Worm (Caenorhabditis elegans) whole organism, late embryonic: ENCODE measurements around the gene H03A11.2.

ENCODE experiments used
- C08G9.2 ChIP-seq: sonication (generic microtip); optimal IDR thresholded peaks from 2 replicates; lab custom pipeline; 2016; ENCODE audit warnings: mild to moderate bottlenecking, missing genetic modification characterization, moderate library complexity, missing compliant biosample characterization
- C38D4.7 ChIP-seq: fragments of 200-800 bp; sonication (Bioruptor generic); optimal IDR thresholded peaks from 2 replicates; lab custom pipeline; 2018; ENCODE audit warnings: mild to moderate bottlenecking, missing genetic modification characterization, moderate library complexity, missing compliant biosample characterization
- F13H6.1 ChIP-seq: sonication (generic microtip); optimal IDR thresholded peaks from 2 replicates; lab custom pipeline; 2016; ENCODE audit warnings: missing genetic modification characterization, missing compliant biosample characterization
- K02D7.2 ChIP-seq: sonication (generic microtip); optimal IDR thresholded peaks from 2 replicates; lab custom pipeline; 2017; ENCODE audit warnings: mild to moderate bottlenecking, missing genetic modification characterization, missing compliant biosample characterization
- K09A11.1 ChIP-seq: sonication (generic microtip); optimal IDR thresholded peaks from 2 replicates; lab custom pipeline; 2017; ENCODE audit warnings: antibody characterized with exemption, mild to moderate bottlenecking, missing genetic modification characterization, missing compliant biosample characterization; ENCODE audit not compliant: insufficient read depth
- T23F11.4 ChIP-seq: fragments of 200-800 bp; sonication (Bioruptor generic); optimal IDR thresholded peaks from 2 replicates; lab custom pipeline; 2018; ENCODE audit warnings: mild to moderate bottlenecking, missing genetic modification characterization, missing compliant biosample characterization
- Y22D7AL.16 ChIP-seq: sonication (generic microtip); optimal IDR thresholded peaks from 2 replicates; lab custom pipeline; 2016; ENCODE audit warnings: missing genetic modification characterization, missing compliant biosample characterization
- ama-1 ChIP-seq: fragments of 150-350 bp; optimal IDR thresholded peaks from 2 replicates; lab custom pipeline; 2014
- ceh-14 ChIP-seq: sonication (generic microtip); optimal IDR thresholded peaks from 2 replicates; lab custom pipeline; 2016; ENCODE audit warnings: missing genotype, missing genetic modification characterization, missing compliant biosample characterization
- ceh-18 ChIP-seq: sonication (generic microtip); optimal IDR thresholded peaks from 2 replicates; lab custom pipeline; 2016; ENCODE audit warnings: missing genetic modification characterization, missing compliant biosample characterization
- ceh-19 ChIP-seq: fragments of 200-800 bp; sonication (Bioruptor generic); optimal IDR thresholded peaks from 2 replicates; lab custom pipeline; 2018; ENCODE audit warnings: mild to moderate bottlenecking, missing genetic modification characterization, missing compliant biosample characterization
- ceh-2 ChIP-seq: sonication (generic microtip); optimal IDR thresholded peaks from 2 replicates; lab custom pipeline; 2016; ENCODE audit warnings: missing genotype, missing genetic modification characterization, missing compliant biosample characterization
- ceh-30 ChIP-seq: fragments of 150-350 bp; optimal IDR thresholded peaks from 2 replicates; lab custom pipeline; 2014; ENCODE audit warnings: missing biosample characterization, missing genetic modification characterization
- ceh-31 ChIP-seq: sonication (generic microtip); optimal IDR thresholded peaks from 2 replicates; lab custom pipeline; 2016; ENCODE audit warnings: missing genetic modification characterization, missing compliant biosample characterization
- ceh-45 ChIP-seq: fragments of 200-800 bp; sonication (Bioruptor generic); IDR thresholded peaks from 2 replicates; pipeline ENCODE4 v1.3.6; 2022; ENCODE audit warnings: missing genetic modification reagents, missing genetic modification characterization, missing compliant biosample characterization
- ceh-48 ChIP-seq: sonication (generic microtip); optimal IDR thresholded peaks from 2 replicates; lab custom pipeline; 2016; ENCODE audit warnings: missing genetic modification characterization, inconsistent platforms, missing compliant biosample characterization
- ceh-6 ChIP-seq: fragments of 200-800 bp; sonication (Bioruptor generic); optimal IDR thresholded peaks from 2 replicates; lab custom pipeline; 2018; ENCODE audit warnings: mild to moderate bottlenecking, missing genetic modification characterization, missing compliant biosample characterization
- dmd-4 ChIP-seq: sonication (generic microtip); optimal IDR thresholded peaks from 2 replicates; lab custom pipeline; 2016; ENCODE audit warnings: borderline replicate concordance, missing genetic modification characterization, missing compliant biosample characterization
- dve-1 ChIP-seq: sonication (generic microtip); optimal IDR thresholded peaks from 2 replicates; lab custom pipeline; 2017; ENCODE audit warnings: antibody characterized with exemption, mild to moderate bottlenecking, missing genetic modification characterization, missing compliant biosample characterization
- elt-2 ChIP-seq: sonication (generic microtip); optimal IDR thresholded peaks from 2 replicates; lab custom pipeline; 2016; ENCODE audit warnings: missing genetic modification reagents, missing genetic modification characterization, missing compliant biosample characterization
- elt-4 ChIP-seq: sonication (generic microtip); optimal IDR thresholded peaks from 2 replicates; lab custom pipeline; 2016; ENCODE audit warnings: missing genetic modification characterization, missing compliant biosample characterization
- fax-1 ChIP-seq: sonication (generic microtip); optimal IDR thresholded peaks from 2 replicates; lab custom pipeline; 2016; ENCODE audit warnings: missing genotype, missing genetic modification characterization, missing compliant biosample characterization
- gmeb-2 ChIP-seq: sonication (generic microtip); optimal IDR thresholded peaks from 2 replicates; lab custom pipeline; 2016; ENCODE audit warnings: missing genetic modification characterization, inconsistent platforms, missing compliant biosample characterization
- hlh-13 ChIP-seq: fragments of 200-800 bp; sonication (Bioruptor generic); optimal IDR thresholded peaks from 2 replicates; lab custom pipeline; 2018; ENCODE audit warnings: mild to moderate bottlenecking, missing genetic modification characterization, missing compliant biosample characterization
- hlh-30 ChIP-seq: sonication (generic microtip); optimal IDR thresholded peaks from 2 replicates; lab custom pipeline; 2017; ENCODE audit warnings: antibody characterized with exemption, missing genetic modification characterization, missing compliant biosample characterization; ENCODE audit not compliant: insufficient read depth
- hlh-8 ChIP-seq: sonication (generic microtip); optimal IDR thresholded peaks from 2 replicates; lab custom pipeline; 2016; ENCODE audit warnings: missing genotype, missing genetic modification characterization, missing compliant biosample characterization
- lim-6 ChIP-seq: sonication (generic microtip); optimal IDR thresholded peaks from 2 replicates; lab custom pipeline; 2016; ENCODE audit warnings: missing genetic modification characterization, missing compliant biosample characterization
- lin-11 ChIP-seq: fragments of 200-800 bp; sonication (Bioruptor generic); optimal IDR thresholded peaks from 2 replicates; lab custom pipeline; 2018; ENCODE audit warnings: mild to moderate bottlenecking, missing genetic modification characterization, missing compliant biosample characterization
- mec-3 ChIP-seq: sonication (generic microtip); optimal IDR thresholded peaks from 2 replicates; lab custom pipeline; 2016; ENCODE audit warnings: borderline replicate concordance, missing genetic modification characterization, missing compliant biosample characterization
- nfya-1 ChIP-seq: sonication (generic microtip); optimal IDR thresholded peaks from 2 replicates; lab custom pipeline; 2017; ENCODE audit warnings: missing genetic modification characterization, mild to moderate bottlenecking, missing compliant biosample characterization, antibody characterized with exemption, moderate library complexity
- nhr-232 ChIP-seq: sonication (generic microtip); optimal IDR thresholded peaks from 2 replicates; lab custom pipeline; 2016; ENCODE audit warnings: missing genetic modification characterization, missing compliant biosample characterization
- odd-2 ChIP-seq: sonication (generic microtip); optimal IDR thresholded peaks from 2 replicates; lab custom pipeline; 2017; ENCODE audit warnings: antibody characterized with exemption, mild to moderate bottlenecking, missing genetic modification characterization, missing compliant biosample characterization
- pha-2 ChIP-seq: sonication (generic microtip); optimal IDR thresholded peaks from 2 replicates; lab custom pipeline; 2017; ENCODE audit warnings: mild to moderate bottlenecking, missing genetic modification characterization, missing compliant biosample characterization
- pha-4 ChIP-seq: fragments of 150-350 bp; optimal IDR thresholded peaks from 2 replicates; lab custom pipeline; 2018; ENCODE audit warnings: missing biosample characterization, missing genetic modification reagents, missing genetic modification characterization
- pqm-1 ChIP-seq: sonication (generic microtip); optimal IDR thresholded peaks from 2 replicates; lab custom pipeline; 2016; ENCODE audit warnings: missing genetic modification characterization, missing compliant biosample characterization
- pros-1 ChIP-seq: fragments of 150-350 bp; optimal IDR thresholded peaks from 2 replicates; lab custom pipeline; 2014; ENCODE audit warnings: missing biosample characterization, missing genetic modification reagents, missing genetic modification characterization
- ref-2 ChIP-seq: sonication (generic microtip); optimal IDR thresholded peaks from 2 replicates; lab custom pipeline; 2016; ENCODE audit warnings: missing genetic modification characterization, missing compliant biosample characterization
- rnt-1 ChIP-seq: sonication (generic microtip); optimal IDR thresholded peaks from 2 replicates; lab custom pipeline; 2016; ENCODE audit warnings: missing genetic modification characterization, missing compliant biosample characterization
- sox-2 ChIP-seq: fragments of 200-800 bp; sonication (Bioruptor generic); IDR thresholded peaks from 2 replicates; pipeline ENCODE4 v1.3.6; 2022; ENCODE audit warnings: missing genetic modification reagents, missing genetic modification characterization, missing compliant biosample characterization
- sox-4 ChIP-seq: sonication (generic microtip); optimal IDR thresholded peaks from 2 replicates; lab custom pipeline; 2017; ENCODE audit warnings: mild to moderate bottlenecking, missing genetic modification characterization, inconsistent platforms, missing compliant biosample characterization
- syd-9 ChIP-seq: sonication (generic microtip); optimal IDR thresholded peaks from 2 replicates; lab custom pipeline; 2016; ENCODE audit warnings: mild to moderate bottlenecking, missing genetic modification characterization, moderate library complexity, missing compliant biosample characterization
- tbx-2 ChIP-seq: sonication (generic microtip); optimal IDR thresholded peaks from 2 replicates; lab custom pipeline; 2016; ENCODE audit warnings: missing genetic modification characterization, missing compliant biosample characterization
- tbx-7 ChIP-seq: sonication (generic microtip); optimal IDR thresholded peaks from 2 replicates; lab custom pipeline; 2016; ENCODE audit warnings: missing genotype, missing genetic modification characterization, missing compliant biosample characterization
- ttx-3 ChIP-seq: sonication (generic microtip); optimal IDR thresholded peaks from 2 replicates; lab custom pipeline; 2016; ENCODE audit warnings: missing genetic modification reagents, missing genetic modification characterization, missing compliant biosample characterization
- unc-3 ChIP-seq, 2 experiments: fragments of 200-800 bp in 1 of 2; sonication (Bioruptor generic) in 1 of 2; sonication (generic microtip) in 1 of 2; conservative IDR thresholded peaks in 1 of 2; optimal IDR thresholded peaks in 1 of 2; 2 replicates each; pipeline versions ENCODE4 v1.3.6 to Lab custom; 2016 to 2022; ENCODE audit warnings: missing compliant biosample characterization in 2 of 2, missing genetic modification characterization in 2 of 2, missing genetic modification reagents in 1 of 2
- unc-42 ChIP-seq: sonication (generic microtip); optimal IDR thresholded peaks from 2 replicates; lab custom pipeline; 2016; ENCODE audit warnings: missing genotype, missing genetic modification characterization, missing compliant biosample characterization
- unc-55 ChIP-seq: sonication (generic microtip); optimal IDR thresholded peaks from 2 replicates; lab custom pipeline; 2017; ENCODE audit warnings: missing biosample characterization, missing genetic modification reagents, missing genetic modification characterization
- unc-86 ChIP-seq: sonication (generic microtip); optimal IDR thresholded peaks from 2 replicates; lab custom pipeline; 2016; ENCODE audit warnings: missing genetic modification characterization, missing compliant biosample characterization
- zip-5 ChIP-seq: sonication (generic microtip); optimal IDR thresholded peaks from 2 replicates; lab custom pipeline; 2016; ENCODE audit warnings: missing genetic modification characterization, missing compliant biosample characterization
- ztf-16 ChIP-seq: sonication (generic microtip); optimal IDR thresholded peaks from 2 replicates; lab custom pipeline; 2017; ENCODE audit warnings: missing genetic modification characterization, missing compliant biosample characterization

Gene H03A11.2

ce11 chrX:15274827-15275761 lies 44.6 kb upstream of the H03A11.2 start:
- peak; percentile 52 for TF ChIP-seq elt-2 (tag; lab: Kevin White, UChicago)
- peak; percentile 82 for TF ChIP-seq ceh-19
- no peak for TF ChIP-seq lin-11
- no peak for TF ChIP-seq ceh-48 (tag; lab: Kevin White, UChicago)
- peak; percentile 73 for TF ChIP-seq tbx-2
- TF ChIP-seq Y22D7AL.16 (tag; lab: Kevin White, UChicago) = no peak
- peak; percentile 45 for TF ChIP-seq C08G9.2 (tag; lab: Kevin White, UChicago)
- TF ChIP-seq dmd-4 (tag; lab: Kevin White, UChicago) = no peak
- TF ChIP-seq unc-42 (tag; lab: Kevin White, UChicago) = no peak
- peak; percentile 82 for TF ChIP-seq ref-2 (tag; lab: Kevin White, UChicago)
- TF ChIP-seq mec-3 (tag; lab: Kevin White, UChicago) = no peak
- peak; percentile 37 for TF ChIP-seq K09A11.1
- peak; percentile 88 for TF ChIP-seq nfya-1 (tag; lab: Kevin White, UChicago)
- no peak for TF ChIP-seq lim-6 (tag; lab: Kevin White, UChicago)
- peak; percentile 24 for TF ChIP-seq ceh-6 (GFP tag; lab: Kevin White, UChicago)
- peak; percentile 76 for TF ChIP-seq dve-1 (tag; lab: Kevin White, UChicago)
- TF ChIP-seq ceh-45 (GFP tag; lab: Robert Waterston, UW) = no peak
- no peak for TF ChIP-seq gmeb-2 (tag; lab: Kevin White, UChicago)
- peak; percentile 95 for TF ChIP-seq rnt-1 (tag; lab: Kevin White, UChicago)
- peak; percentile 82 for TF ChIP-seq pros-1 (tag; lab: Kevin White, UChicago)
- TF ChIP-seq ama-1 (lab: Kevin White, UChicago) = no peak
- TF ChIP-seq pqm-1 (tag; lab: Kevin White, UChicago) = no peak
- TF ChIP-seq ceh-31 = peak; percentile 79
- TF ChIP-seq pha-4 (tag; lab: Kevin White, UChicago) = no peak
- peak; percentile 29 for TF ChIP-seq hlh-8 (tag; lab: Kevin White, UChicago)
- peak; percentile 94 for TF ChIP-seq ceh-18 (tag; lab: Kevin White, UChicago)
- TF ChIP-seq syd-9 (tag; lab: Kevin White, UChicago) = peak; percentile 76
- no peak for TF ChIP-seq sox-4 (tag; lab: Kevin White, UChicago)
- TF ChIP-seq fax-1 (tag; lab: Kevin White, UChicago) = peak; percentile 41
- TF ChIP-seq F13H6.1 (tag; lab: Kevin White, UChicago) = peak; percentile 58
- no peak for TF ChIP-seq ceh-30
- peak; percentile 38 for TF ChIP-seq ztf-16 (tag; lab: Kevin White, UChicago)
- no peak for TF ChIP-seq nhr-232 (tag; lab: Kevin White, UChicago)
- no peak for TF ChIP-seq hlh-13 (GFP tag; lab: Kevin White, UChicago)
- TF ChIP-seq sox-2 (GFP tag; lab: Robert Waterston, UW) = no peak
- no peak for TF ChIP-seq unc-3 (GFP tag; conservative IDR thresholded peaks at IDR 0.05; lab: Robert Waterston, UW)
- no peak for TF ChIP-seq unc-3 (tag; optimal IDR thresholded peaks at IDR 0.05; lab: Kevin White, UChicago)
- TF ChIP-seq C38D4.7 (GFP tag; lab: Kevin White, UChicago) = peak; percentile 9
- TF ChIP-seq T23F11.4 (GFP tag; lab: Kevin White, UChicago) = peak; percentile 70
- no peak for TF ChIP-seq odd-2 (tag; lab: Kevin White, UChicago)
- peak; percentile 9 for TF ChIP-seq ceh-2 (tag; lab: Kevin White, UChicago)
- peak; percentile 35 for TF ChIP-seq K02D7.2 (tag; lab: Kevin White, UChicago)
- no peak for TF ChIP-seq elt-4 (tag; lab: Kevin White, UChicago)
- TF ChIP-seq ceh-14 (tag; lab: Kevin White, UChicago) = peak; percentile 59
- no peak for TF ChIP-seq zip-5 (tag; lab: Kevin White, UChicago)
- TF ChIP-seq tbx-7 = no peak
- peak; percentile 24 for TF ChIP-seq hlh-30 (tag; lab: Kevin White, UChicago)
- no peak for TF ChIP-seq unc-86 (tag; lab: Kevin White, UChicago)
- no peak for TF ChIP-seq ttx-3 (tag; lab: Kevin White, UChicago)
- no peak for TF ChIP-seq pha-2
- no peak for TF ChIP-seq unc-55 (GFP tag; lab: Kevin White, UChicago)
